Fruit fly (Drosophila melanogaster) whole organism, embryonic: ENCODE results near the gene CG16984.
A peak's percentile ranks its signal among the peaks of the same experiment; 100 is the strongest.

Experiments
- Antp ChIP-seq: fragments of 200-800 bp; sonication (Bioruptor generic); optimal IDR thresholded peaks from 3 replicates; lab custom pipeline; 2016; ENCODE audit warnings: missing biosample characterization, missing genetic modification characterization
- Asciz ChIP-seq: fragments of 200-800 bp; sonication (Bioruptor generic); optimal IDR thresholded peaks from 2 replicates; lab custom pipeline; 2017; ENCODE audit warnings: missing biosample characterization, mild to moderate bottlenecking, missing genetic modification characterization, missing genetic modification reagents
- BEAF-32 ChIP-seq: fragments of 200-800 bp; sonication (Bioruptor generic); optimal IDR thresholded peaks from 3 replicates; lab custom pipeline; 2017; ENCODE audit warnings: missing biosample characterization, missing genetic modification characterization, mild to moderate bottlenecking, moderate library complexity, missing genetic modification reagents
- CG10321 ChIP-seq: fragments of 200-800 bp; sonication (Bioruptor generic); IDR thresholded peaks from 2 replicates; pipeline ENCODE4 v1.3.6; 2022; ENCODE audit warnings: missing biosample characterization, missing genetic modification characterization
- CG10431 ChIP-seq: fragments of 200-800 bp; sonication (Bioruptor generic); optimal IDR thresholded peaks from 3 replicates; lab custom pipeline; 2018; ENCODE audit warnings: missing biosample characterization, mild to moderate bottlenecking, missing genetic modification characterization
- CG13894 ChIP-seq: fragments of 200-800 bp; sonication (Bioruptor generic); optimal IDR thresholded peaks from 3 replicates; lab custom pipeline; 2018; ENCODE audit warnings: missing biosample characterization, mild to moderate bottlenecking, missing genetic modification characterization, moderate library complexity
- CG1647 ChIP-seq: fragments of 200-800 bp; sonication (Bioruptor generic); optimal IDR thresholded peaks from 3 replicates; lab custom pipeline; 2016; ENCODE audit warnings: missing biosample characterization, missing genetic modification characterization
- CG17361 ChIP-seq: fragments of 200-800 bp; sonication (Bioruptor generic); IDR thresholded peaks from 3 replicates; pipeline ENCODE4 v1.3.6; 2022; ENCODE audit warnings: missing biosample characterization, missing genetic modification characterization
- CG34224 ChIP-seq: fragments of 200-800 bp; sonication (Bioruptor generic); IDR thresholded peaks from 3 replicates; pipeline ENCODE4 v1.3.6; 2022; ENCODE audit warnings: missing biosample characterization, missing genetic modification characterization; ENCODE audit not compliant: partially characterized antibody
- CG7372 ChIP-seq: fragments of 200-800 bp; sonication (Bioruptor generic); IDR thresholded peaks from 2 replicates; pipeline ENCODE4 v1.3.6; 2022; ENCODE audit warnings: missing biosample characterization, missing genetic modification characterization
- CHES-1-like ChIP-seq: fragments of 200-800 bp; sonication (Bioruptor generic); optimal IDR thresholded peaks from 2 replicates; lab custom pipeline; 2016; ENCODE audit warnings: missing biosample characterization, missing genetic modification characterization
- CTCF ChIP-seq: fragments of 200-800 bp; sonication (Bioruptor generic); optimal IDR thresholded peaks from 2 replicates; lab custom pipeline; 2017; ENCODE audit warnings: missing biosample characterization, mild to moderate bottlenecking, missing genetic modification characterization, moderate library complexity
- Doc3 ChIP-seq: fragments of 200-800 bp; sonication (Bioruptor generic); IDR thresholded peaks from 3 replicates; pipeline ENCODE4 v1.3.6; 2022; ENCODE audit warnings: missing biosample characterization, missing genetic modification characterization; ENCODE audit not compliant: partially characterized antibody
- Dref ChIP-seq: fragments of 200-800 bp; sonication (Bioruptor generic); IDR thresholded peaks from 2 replicates; pipeline ENCODE4 v1.3.6; 2022; ENCODE audit warnings: missing biosample characterization, missing genetic modification characterization
- Hey ChIP-seq: fragments of 200-800 bp; sonication (Bioruptor generic); optimal IDR thresholded peaks from 3 replicates; lab custom pipeline; 2018; ENCODE audit warnings: missing biosample characterization, mild to moderate bottlenecking, missing genetic modification characterization
- MBD-R2 ChIP-seq: fragments of 200-800 bp; sonication (Bioruptor generic); IDR thresholded peaks from 2 replicates; pipeline ENCODE4 v1.3.6; 2022; ENCODE audit warnings: missing biosample characterization, missing genetic modification characterization
- Neu2 ChIP-seq: fragments of 200-800 bp; sonication (Bioruptor generic); optimal IDR thresholded peaks from 3 replicates; lab custom pipeline; 2016; ENCODE audit warnings: missing biosample characterization, missing genetic modification characterization, borderline replicate concordance
- Scr ChIP-seq: fragments of 200-800 bp; sonication (Bioruptor generic); IDR thresholded peaks from 2 replicates; pipeline ENCODE4 v1.3.6; 2022; ENCODE audit warnings: missing biosample characterization, missing genetic modification characterization; ENCODE audit not compliant: partially characterized antibody
- Taf1 ChIP-seq: fragments of 200-800 bp; sonication (Bioruptor generic); IDR thresholded peaks from 2 replicates; pipeline ENCODE4 v1.3.6; 2022; ENCODE audit warnings: missing biosample characterization, missing genetic modification characterization
- Trl ChIP-seq, 3 experiments: fragments of >200 bp in 2 of 3; fragments of 200-800 bp in 1 of 3; sonication (Bioruptor generic) in 1 of 3; optimal IDR thresholded peaks; 2 replicates in 1 of 3; 3 replicates in 2 of 3; lab custom pipeline; 2016 to 2017; ENCODE audit warnings: missing biosample characterization in 1 of 3, missing genetic modification characterization in 1 of 3
- az2 ChIP-seq: fragments of 200-800 bp; sonication (Bioruptor generic); optimal IDR thresholded peaks from 3 replicates; lab custom pipeline; 2016; ENCODE audit warnings: missing biosample characterization, missing genetic modification characterization
- bbx ChIP-seq: fragments of 200-800 bp; sonication (Bioruptor generic); IDR thresholded peaks from 2 replicates; pipeline ENCODE4 v1.3.6; 2022; ENCODE audit warnings: missing biosample characterization, missing genetic modification characterization; ENCODE audit not compliant: partially characterized antibody
- caup ChIP-seq: fragments of 200-800 bp; sonication (Bioruptor generic); optimal IDR thresholded peaks from 3 replicates; lab custom pipeline; 2017; ENCODE audit warnings: missing biosample characterization, mild to moderate bottlenecking, missing genetic modification characterization, moderate library complexity; ENCODE audit not compliant: severe bottlenecking
- crol ChIP-seq: fragments of 200-800 bp; sonication (Bioruptor generic); IDR thresholded peaks from 2 replicates; pipeline ENCODE4 v1.3.6; 2022; ENCODE audit warnings: missing biosample characterization, missing genetic modification characterization
- crp ChIP-seq, 2 experiments: fragments of 200-800 bp; sonication (Bioruptor generic); optimal IDR thresholded peaks; 2 replicates in 1 of 2; 3 replicates in 1 of 2; lab custom pipeline; 2017; ENCODE audit warnings: missing biosample characterization in 2 of 2, missing genetic modification characterization in 2 of 2, mild to moderate bottlenecking in 1 of 2, moderate library complexity in 1 of 2
- dati ChIP-seq: fragments of 200-800 bp; sonication (Bioruptor generic); IDR thresholded peaks from 2 replicates; pipeline ENCODE4 v1.3.6; 2022; ENCODE audit warnings: missing biosample characterization, missing genetic modification characterization
- dm ChIP-seq: fragments of 200-800 bp; sonication (Bioruptor generic); optimal IDR thresholded peaks from 3 replicates; lab custom pipeline; 2016; ENCODE audit warnings: missing biosample characterization, missing genetic modification characterization
- dpn ChIP-seq, 2 experiments: fragments of 200-800 bp; sonication (Bioruptor generic); optimal IDR thresholded peaks; 3 replicates each; lab custom pipeline; 2016; ENCODE audit warnings: missing biosample characterization in 2 of 2, missing genetic modification characterization in 2 of 2
- emc ChIP-seq: fragments of 200-800 bp; sonication (Bioruptor generic); optimal IDR thresholded peaks from 2 replicates; lab custom pipeline; 2016; ENCODE audit warnings: missing biosample characterization, missing genetic modification characterization
- exex ChIP-seq: fragments of 200-800 bp; sonication (Bioruptor generic); optimal IDR thresholded peaks from 4 replicates; lab custom pipeline; 2018; ENCODE audit warnings: missing biosample characterization, mild to moderate bottlenecking, missing genetic modification characterization, moderate library complexity
- her ChIP-seq: fragments of 200-800 bp; sonication (Bioruptor generic); optimal IDR thresholded peaks from 2 replicates; lab custom pipeline; 2016; ENCODE audit warnings: missing biosample characterization, missing genetic modification characterization
- ind ChIP-seq: fragments of 200-800 bp; sonication (Bioruptor generic); optimal IDR thresholded peaks from 3 replicates; lab custom pipeline; 2016; ENCODE audit warnings: missing biosample characterization, missing genetic modification characterization
- oc ChIP-seq: fragments of 200-800 bp; sonication (Bioruptor generic); optimal IDR thresholded peaks from 2 replicates; lab custom pipeline; 2018; ENCODE audit warnings: missing biosample characterization, mild to moderate bottlenecking, missing genetic modification characterization, moderate library complexity
- pho ChIP-seq: fragments of 200-800 bp; sonication (Bioruptor generic); optimal IDR thresholded peaks from 2 replicates; lab custom pipeline; 2016; ENCODE audit warnings: missing biosample characterization, missing genetic modification characterization
- phol ChIP-seq: fragments of 200-800 bp; sonication (Bioruptor generic); optimal IDR thresholded peaks from 3 replicates; lab custom pipeline; 2018; ENCODE audit warnings: missing biosample characterization, mild to moderate bottlenecking, missing genetic modification characterization, moderate library complexity
- pum ChIP-seq: fragments of 200-800 bp; sonication (Bioruptor generic); optimal IDR thresholded peaks from 2 replicates; lab custom pipeline; 2016; ENCODE audit warnings: missing biosample characterization, missing genetic modification characterization
- pzg ChIP-seq: fragments of 200-800 bp; sonication (Bioruptor generic); optimal IDR thresholded peaks from 3 replicates; lab custom pipeline; 2018; ENCODE audit warnings: missing biosample characterization, mild to moderate bottlenecking, missing genetic modification characterization, moderate library complexity
- sens ChIP-seq: fragments of 200-800 bp; sonication (Bioruptor generic); peaks from one replicate; lab custom pipeline; 2016; ENCODE audit warnings: missing biosample characterization, missing genetic modification characterization
- sisA ChIP-seq: fragments of 200-800 bp; sonication (Bioruptor generic); IDR thresholded peaks from 2 replicates; pipeline ENCODE4 v1.3.6; 2022; ENCODE audit warnings: missing biosample characterization, missing genetic modification characterization
- ssp ChIP-seq: fragments of 200-800 bp; sonication (Bioruptor generic); IDR thresholded peaks from 2 replicates; pipeline ENCODE4 v1.3.6; 2022; ENCODE audit warnings: missing biosample characterization, missing genetic modification characterization
- stwl ChIP-seq: fragments of 200-800 bp; sonication (Bioruptor generic); optimal IDR thresholded peaks from 3 replicates; lab custom pipeline; 2018; ENCODE audit warnings: missing biosample characterization, mild to moderate bottlenecking, missing genetic modification characterization, moderate library complexity
- trem ChIP-seq: fragments of 200-800 bp; optimal IDR thresholded peaks from 3 replicates; lab custom pipeline; 2019; ENCODE audit warnings: missing biosample characterization, mild to moderate bottlenecking, missing genetic modification characterization, moderate library complexity
- unc-4 ChIP-seq: fragments of 200-800 bp; sonication (Bioruptor generic); IDR thresholded peaks from 2 replicates; pipeline ENCODE4 v1.3.6; 2022; ENCODE audit warnings: missing biosample characterization, missing genetic modification characterization; ENCODE audit not compliant: partially characterized antibody
- vfl ChIP-seq: fragments of 200-800 bp; sonication (Bioruptor generic); optimal IDR thresholded peaks from 2 replicates; lab custom pipeline; 2016; ENCODE audit warnings: missing biosample characterization, missing genetic modification characterization
- zen2 ChIP-seq: fragments of 200-800 bp; sonication (Bioruptor generic); IDR thresholded peaks from 3 replicates; pipeline ENCODE4 v1.3.6; 2022; ENCODE audit warnings: missing biosample characterization, missing genetic modification characterization; ENCODE audit not compliant: partially characterized antibody

Gene CG16984

DNA sequence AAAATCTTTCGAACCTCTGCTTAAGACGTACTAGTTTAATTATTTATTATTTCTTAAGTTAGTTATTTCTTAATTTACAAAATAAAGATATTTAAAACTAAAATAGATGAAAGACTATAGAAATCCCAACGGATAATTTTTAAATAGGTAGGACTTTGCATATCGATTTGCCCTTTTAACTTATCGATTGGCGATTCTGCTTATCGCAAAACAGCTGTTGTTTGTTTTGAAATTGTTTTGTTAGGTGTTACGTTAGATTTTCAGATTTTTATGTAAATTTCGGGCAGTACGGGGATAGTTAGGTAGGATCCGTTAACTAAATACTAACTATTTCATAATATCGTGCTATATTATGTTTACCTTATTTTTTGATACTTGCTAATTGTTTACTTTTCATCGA lies 4.6 kb downstream of the CG16984 start, which contains the start of gene CG16986 (continued):
- TF ChIP-seq pho (GFP tag; lab: Kevin White, UChicago) (no peak), Trl (optimal IDR thresholded peaks at IDR 0.05; lab: Kevin White, UChicago) (no peak), Trl (GFP tag; optimal IDR thresholded peaks at IDR 0.05; lab: Kevin White, UChicago) (no peak), her (GFP tag; lab: Kevin White, UChicago) (no peak), sisA (GFP tag; lab: Robert Waterston, UW) (no peak), ssp (GFP tag; lab: Robert Waterston, UW) (no peak), CHES-1-like (GFP tag; lab: Kevin White, UChicago) (no peak), CG17361 (GFP tag; lab: Robert Waterston, UW) (no peak), az2 (GFP tag; lab: Kevin White, UChicago) (no peak), stwl (peak; percentile 14), Dref (peak; percentile 65), trem (tag; lab: Kevin White, UChicago) (peak; percentile 10), bbx (GFP tag; lab: Robert Waterston, UW) (0 out of 2 replicates have a peak, but pooled peaks have one; percentile 49), CG10321 (GFP tag; lab: Robert Waterston, UW) (no peak), Hey (no peak), Taf1 (GFP tag; lab: Robert Waterston, UW) (no peak), CG1647 (GFP tag; lab: Kevin White, UChicago) (no peak), emc (GFP tag; lab: Kevin White, UChicago) (no peak), Neu2 (no peak), ind (no peak), CG10431 (GFP tag; lab: Kevin White, UChicago) (no peak), BEAF-32 (peak; percentile 15), CG34224 (peak; percentile 54; the same call in 1 of the 3 replicates), Scr (0 out of 2 replicates have a peak, but pooled peaks have one; percentile 24), crol (GFP tag; lab: Robert Waterston, UW) (no peak), crp (GFP tag; optimal IDR thresholded peaks at IDR 0.05; lab: Kevin White, UChicago) (peak in 1 of 2 experiments; percentile 82), oc (tag; lab: Kevin White, UChicago) (no peak), unc-4 (peak; percentile 37; the same call in 1 of the 2 replicates), caup (GFP tag; lab: Kevin White, UChicago) (no peak), pzg (GFP tag; lab: Kevin White, UChicago) (peak; percentile 13), zen2 (GFP tag; lab: Robert Waterston, UW) (no peak; the same call in 2 of the 3 replicates), dpn (GFP tag; optimal IDR thresholded peaks at IDR 0.05; lab: Kevin White, UChicago) (no peak), Doc3 (no peak), Asciz (no peak), exex (tag; lab: Kevin White, UChicago) (no peak), vfl (GFP tag; lab: Kevin White, UChicago) (no peak), MBD-R2 (GFP tag; lab: Robert Waterston, UW) (peak; percentile 45; the same call in 1 of the 2 replicates), CG13894 (no peak), dm (GFP tag; lab: Kevin White, UChicago) (no peak), dati (GFP tag; lab: Robert Waterston, UW) (no peak)

DNA sequence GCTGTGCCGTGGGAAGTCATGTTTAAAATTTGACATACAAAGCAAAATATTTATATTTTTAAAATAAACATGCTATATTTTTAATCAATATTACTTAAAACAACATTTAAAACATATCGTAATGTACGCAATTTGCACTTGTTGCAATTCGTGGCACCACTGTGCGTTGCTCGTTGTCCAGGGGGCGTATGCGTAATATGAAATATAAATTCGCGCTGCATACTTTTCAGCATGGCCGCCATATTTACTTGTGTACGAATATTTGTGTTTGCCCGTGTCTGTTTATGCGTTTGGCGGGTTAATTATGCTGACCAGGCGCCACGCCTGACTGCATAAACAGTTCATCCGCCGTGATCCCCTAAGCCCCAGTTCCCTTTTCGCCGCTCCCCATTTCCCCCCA lies 13.2 kb downstream of the CG16984 start:
- peak; percentile 43 for TF ChIP-seq phol
- no peak for TF ChIP-seq pum (GFP tag; lab: Kevin White, UChicago)
- TF ChIP-seq CG7372 (GFP tag; lab: Robert Waterston, UW) = peak; percentile 82
- TF ChIP-seq CTCF (GFP tag; lab: Kevin White, UChicago) = peak; percentile 51
- peak; percentile 62 for TF ChIP-seq sens (GFP tag; lab: Kevin White, UChicago)
- no peak for TF ChIP-seq Antp (GFP tag; lab: Kevin White, UChicago)
